Fruit fly (Drosophila melanogaster) whole organism, adult: ENCODE results near the gene CG12974.

Experiments used
- cnc ChIP-seq, 2 experiments: fragments of >200 bp; optimal IDR thresholded peaks; 2 replicates each; lab custom pipeline; 2017
- pad ChIP-seq: fragments of 200-800 bp; sonication (Bioruptor generic); optimal IDR thresholded peaks from 3 replicates; lab custom pipeline; 2017; ENCODE audit warnings: missing biosample characterization, missing genetic modification characterization, mild to moderate bottlenecking, moderate library complexity, missing genetic modification reagents
- tj ChIP-seq: fragments of 200-800 bp; sonication (Bioruptor generic); optimal IDR thresholded peaks from 3 replicates; lab custom pipeline; 2017; ENCODE audit warnings: missing biosample characterization, mild to moderate bottlenecking, missing genetic modification characterization, moderate library complexity
- toe ChIP-seq: fragments of 200-800 bp; sonication (Bioruptor generic); optimal IDR thresholded peaks from 2 replicates; lab custom pipeline; 2016; ENCODE audit warnings: missing biosample characterization, missing genetic modification characterization

DNA sequence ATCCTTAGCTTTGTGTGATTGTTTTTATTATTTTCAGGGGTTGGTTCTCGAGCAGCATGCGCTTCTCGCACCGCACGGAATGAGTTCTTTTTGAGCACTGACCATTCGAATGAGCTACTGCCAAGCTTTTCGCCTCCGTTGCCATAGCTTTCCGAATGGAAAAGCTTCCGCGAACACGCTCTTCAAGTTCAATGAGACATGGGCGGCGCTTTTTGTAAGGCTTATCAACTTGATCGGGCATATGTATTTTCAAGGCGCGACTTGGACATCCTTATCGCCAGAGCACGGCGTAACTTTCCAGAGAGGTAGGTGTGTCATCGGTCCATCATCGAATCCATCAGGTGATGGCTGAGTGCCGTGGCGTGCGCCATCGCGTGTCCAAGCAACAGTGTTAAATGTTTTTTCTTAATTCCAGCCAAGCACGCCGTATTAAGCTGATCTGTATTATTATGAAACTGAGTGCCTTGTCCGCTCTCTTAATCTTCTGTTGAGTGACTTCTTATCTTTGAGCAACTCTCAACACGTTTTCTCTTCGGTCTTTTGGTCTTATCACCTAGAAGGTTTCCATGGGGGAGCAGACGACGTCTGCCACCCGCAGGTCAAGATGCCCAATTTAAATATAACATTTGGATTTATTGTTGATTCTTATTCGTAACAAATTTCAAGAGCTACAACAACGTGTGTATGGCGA lies 5.7 kb downstream of the CG12974 start, which contains the start of gene AcCoAS:
- TF ChIP-seq cnc (optimal IDR thresholded peaks at IDR 0.05; lab: Kevin White, UChicago) (no peak), tj (peak; percentile 8), pad (GFP tag; lab: Kevin White, UChicago) (peak; percentile 51), toe (GFP tag; lab: Kevin White, UChicago) (no peak)
